Worm (Caenorhabditis elegans): ENCODE data around the gene tsfm-1.

tsfm-1 gene

DNA sequence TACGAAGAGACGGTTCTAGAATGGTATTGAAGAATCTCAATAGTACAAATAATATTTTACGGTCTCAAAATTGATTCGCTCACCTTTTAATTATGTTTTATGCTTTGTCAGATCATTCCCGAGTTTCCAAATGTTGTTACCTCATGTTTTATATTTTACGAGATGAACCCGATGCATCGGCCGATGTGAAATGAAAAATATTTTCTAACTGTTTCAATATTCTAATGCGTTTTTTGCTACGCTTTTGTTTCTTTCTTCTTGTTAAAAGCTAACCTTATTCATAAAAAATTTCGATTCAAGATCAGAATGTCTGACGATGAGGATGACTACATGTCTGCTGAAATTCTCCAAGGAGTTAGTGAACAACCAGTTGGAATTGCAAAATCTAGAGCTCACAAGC is 20.3 kb downstream of the tsfm-1 start, which contains the start of gene T04H1.5:
Gene T04H1.5, plus strand, starts transcription at position 301 of the 400 bp plus-strand sequence.
- TF ChIP-seq nhr-12 (tag; optimal IDR thresholded peaks at IDR 0.05) (no peak), R02D3.7 (tag; optimal IDR thresholded peaks at IDR 0.05) (no peak), mbf-1 (tag; optimal IDR thresholded peaks at IDR 0.05) (no peak), ceh-16 (tag; optimal IDR thresholded peaks at IDR 0.05) (no peak), lin-39 (tag; optimal IDR thresholded peaks at IDR 0.05) (no peak), elt-3 (tag; optimal IDR thresholded peaks at IDR 0.05) (no peak), ama-1 (optimal IDR thresholded peaks at IDR 0.05) (no peak), nhr-21 (tag; optimal IDR thresholded peaks at IDR 0.05) (no peak), skn-1 (tag; optimal IDR thresholded peaks at IDR 0.05) (no peak), mdl-1 (tag; optimal IDR thresholded peaks at IDR 0.05) (no peak), nhr-6 (tag; optimal IDR thresholded peaks at IDR 0.05) (no peak), peb-1 (tag; optimal IDR thresholded peaks at IDR 0.05) (no peak), sma-9 (GFP tag; optimal IDR thresholded peaks at IDR 0.05) (no peak), sma-9 (tag; optimal IDR thresholded peaks at IDR 0.05) (no peak), gmeb-1 (tag; optimal IDR thresholded peaks at IDR 0.05) (no peak), crh-2 (tag; optimal IDR thresholded peaks at IDR 0.05) (no peak), lin-13 (GFP tag; optimal IDR thresholded peaks at IDR 0.05) (no peak)

DNA sequence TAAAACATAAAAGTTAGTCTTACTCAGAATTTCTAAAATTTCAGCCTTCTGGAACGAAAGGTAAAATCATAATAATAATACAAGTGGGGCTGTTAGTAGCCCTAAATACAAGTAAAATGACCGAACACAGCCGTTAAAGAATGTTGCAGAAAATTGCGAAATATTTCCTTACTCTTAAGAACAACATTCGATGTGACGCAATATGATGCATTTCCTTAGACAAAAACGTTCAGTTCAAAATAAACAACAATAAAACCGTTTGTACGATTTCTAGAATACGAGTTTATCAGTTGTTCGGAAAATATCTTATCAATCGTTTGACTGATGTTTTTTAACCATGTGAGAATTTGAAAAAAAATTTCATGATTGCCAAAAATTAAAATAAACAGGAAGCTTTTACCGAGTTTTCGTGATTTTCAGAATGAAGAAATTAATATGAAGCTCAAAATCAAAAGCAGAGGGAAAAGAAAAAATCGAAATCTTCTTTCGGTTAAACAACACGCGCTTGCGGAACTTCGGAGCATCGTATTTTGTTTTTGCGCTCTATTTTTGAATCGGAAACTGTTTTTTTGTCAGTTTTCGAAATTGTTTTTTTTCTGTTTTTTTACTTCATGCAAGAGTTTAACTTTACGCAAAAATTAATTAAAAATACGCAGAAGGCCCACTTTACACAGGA is 25.4 kb downstream of the tsfm-1 start:
- TF ChIP-seq alr-1 (tag; optimal IDR thresholded peaks at IDR 0.05): no peak
- peak; percentile 13 for TF ChIP-seq gmeb-1 (tag; optimal IDR thresholded peaks at IDR 0.05)
- no peak for TF ChIP-seq nhr-6 (tag; optimal IDR thresholded peaks at IDR 0.05)
- TF ChIP-seq nhr-129 (tag; optimal IDR thresholded peaks at IDR 0.05): peak; percentile 48
- peak; percentile 34 for TF ChIP-seq C34F6.9 (tag; optimal IDR thresholded peaks at IDR 0.05)
- TF ChIP-seq lin-13 (GFP tag; optimal IDR thresholded peaks at IDR 0.05): no peak

DNA sequence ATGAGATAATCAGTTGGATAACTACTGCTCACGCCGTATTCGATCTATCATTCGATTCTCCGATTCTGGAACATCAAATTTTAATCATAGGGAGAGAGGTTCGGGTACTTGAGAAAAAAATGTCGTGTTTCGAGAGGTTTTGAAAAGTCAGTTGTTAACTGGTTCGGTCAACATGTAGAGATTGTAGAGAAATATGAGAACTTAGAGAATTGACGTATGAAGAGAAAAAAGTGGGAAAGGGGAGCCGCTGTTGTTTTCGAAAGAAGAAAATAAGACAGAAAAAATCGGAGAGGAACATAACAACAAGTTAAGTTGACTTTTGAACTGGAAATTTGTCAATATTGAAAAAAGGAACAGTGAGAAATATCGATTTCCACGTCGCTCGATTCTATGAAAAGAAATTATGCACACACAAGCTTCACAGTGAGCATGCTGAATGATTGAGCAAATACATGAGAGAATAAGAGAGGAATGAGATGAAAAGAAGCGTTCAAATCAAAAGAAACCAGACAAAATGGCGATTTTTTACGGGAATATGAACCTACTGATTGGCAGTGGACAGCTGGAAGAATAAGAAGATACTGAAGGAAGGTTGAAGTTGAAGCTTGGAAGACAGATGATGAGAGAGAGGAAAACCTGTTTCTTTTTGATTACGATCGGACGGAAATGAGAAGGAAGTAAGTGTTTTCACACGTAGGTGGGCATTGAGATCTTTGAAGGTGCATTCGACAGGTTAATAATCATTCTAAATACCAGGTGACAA is 26.2 kb downstream of the tsfm-1 start, which contains the start of the genes T04H1.13, slfl-5 and rad-50:
Gene T04H1.13, minus strand, starts transcription at position 51 of the 763 bp plus-strand sequence.
Gene slfl-5, minus strand, starts transcription at position 65 of the 763 bp plus-strand sequence.
Gene rad-50, plus strand, starts transcription at position 667 of the 763 bp plus-strand sequence.
- TF ChIP-seq unc-62 (GFP tag; optimal IDR thresholded peaks at IDR 0.05) (no peak), nhr-6 (tag; optimal IDR thresholded peaks at IDR 0.05) (no peak), nhr-25 (tag; optimal IDR thresholded peaks at IDR 0.05) (no peak), alr-1 (tag; optimal IDR thresholded peaks at IDR 0.05) (no peak), F13H6.1 (tag; optimal IDR thresholded peaks at IDR 0.05) (peak; percentile 33), ztf-4 (tag; optimal IDR thresholded peaks at IDR 0.05) (no peak), nhr-237 (tag; optimal IDR thresholded peaks at IDR 0.05) (no peak), ztf-11 (tag; optimal IDR thresholded peaks at IDR 0.05) (no peak), lin-13 (GFP tag; optimal IDR thresholded peaks at IDR 0.05) (no peak), crh-2 (tag; optimal IDR thresholded peaks at IDR 0.05) (no peak), gmeb-1 (tag; optimal IDR thresholded peaks at IDR 0.05) (no peak), ceh-82 (tag; optimal IDR thresholded peaks at IDR 0.05) (no peak), mbf-1 (tag; optimal IDR thresholded peaks at IDR 0.05) (no peak), nhr-77 (tag; optimal IDR thresholded peaks at IDR 0.05) (no peak), elt-3 (tag; optimal IDR thresholded peaks at IDR 0.05) (no peak), nhr-21 (tag; optimal IDR thresholded peaks at IDR 0.05) (no peak), C34F6.9 (tag; optimal IDR thresholded peaks at IDR 0.05) (no peak), lsy-2 (tag; optimal IDR thresholded peaks at IDR 0.05) (no peak), sem-4 (tag; optimal IDR thresholded peaks at IDR 0.05) (no peak), aly-2 (tag; optimal IDR thresholded peaks at IDR 0.05) (no peak), ZK546.5 (tag; optimal IDR thresholded peaks at IDR 0.05) (no peak), nhr-10 (tag; optimal IDR thresholded peaks at IDR 0.05) (no peak), sma-9 (GFP tag; optimal IDR thresholded peaks at IDR 0.05) (peak; percentile 17), sma-9 (tag; optimal IDR thresholded peaks at IDR 0.05) (no peak), nhr-129 (tag; optimal IDR thresholded peaks at IDR 0.05) (peak; percentile 32), elt-1 (tag; optimal IDR thresholded peaks at IDR 0.05) (no peak)

DNA sequence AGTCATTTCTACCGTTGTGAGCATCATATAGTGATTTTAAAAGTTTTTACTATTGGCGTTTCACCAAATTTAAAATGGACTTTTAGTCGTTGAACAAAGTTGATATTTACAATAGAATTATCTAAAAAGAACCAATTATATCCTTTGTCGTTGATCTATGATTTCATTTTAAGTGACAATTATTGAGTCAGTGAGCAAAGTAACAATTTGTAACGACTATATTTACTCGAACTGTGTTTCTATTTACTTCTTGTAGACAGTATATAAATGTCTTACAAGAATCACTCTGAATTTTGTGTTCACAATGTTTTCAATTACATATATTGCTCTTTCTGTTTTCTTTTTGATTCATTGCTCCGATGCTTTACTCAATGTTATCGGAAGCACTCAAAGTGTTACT is 30.2 kb downstream of the tsfm-1 start, which contains the start of gene ttr-22:
Gene ttr-22, plus strand, starts transcription at position 301 of the 400 bp plus-strand sequence.
- TF ChIP-seq sem-4 (tag; optimal IDR thresholded peaks at IDR 0.05) (no peak), nhr-11 (tag; optimal IDR thresholded peaks at IDR 0.05) (no peak)

Measured in whole organism, L2 larva.